Worm (Caenorhabditis elegans): ENCODE data around the gene ZK1290.14.

DNA sequence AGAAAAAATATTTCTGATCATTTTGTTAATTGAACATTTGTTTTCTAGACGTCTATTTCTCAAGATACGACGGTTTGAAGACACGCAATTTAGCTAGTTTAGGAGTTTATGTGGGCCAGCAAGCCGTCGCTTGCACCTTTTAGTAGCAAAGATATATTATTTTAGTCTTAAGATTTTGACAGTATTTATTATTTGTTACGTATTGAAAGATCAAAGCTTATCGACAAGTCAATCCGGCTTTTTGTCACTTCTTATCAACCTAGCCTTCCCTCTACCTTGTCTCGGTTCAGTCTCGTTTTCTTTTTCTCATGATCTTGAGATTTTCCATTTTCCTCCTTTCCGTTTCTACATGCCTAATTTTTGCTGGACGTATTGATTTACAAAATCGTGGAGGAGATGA, 18.8 kb upstream of the ZK1290.14 start, which contains the start of gene F35D2.2:
- no peak for TF ChIP-seq ama-1 (optimal IDR thresholded peaks at IDR 0.05)
- no peak for TF ChIP-seq nhr-76 (tag; optimal IDR thresholded peaks at IDR 0.05)
- TF ChIP-seq daf-8 (GFP tag; IDR thresholded peaks at IDR 0.05): no peak
- no peak for TF ChIP-seq zag-1 (tag; optimal IDR thresholded peaks at IDR 0.05)
- no peak for TF ChIP-seq T20F7.1 (GFP tag; optimal IDR thresholded peaks at IDR 0.05)
